Worm (Caenorhabditis elegans): ENCODE data around the gene F53C11.5.

F53C11.5 gene

ce11 chrV:13787225-13787898 is at the start of gene F53C11.5, which contains the start of gene F53C11.4:
Gene F53C11.5, plus strand, starts transcription at chrV:13787549.
Gene F53C11.4, minus strand, starts transcription at chrV:13787352.
- no peak for TF ChIP-seq klf-2 (GFP tag; conservative IDR thresholded peaks at IDR 0.05)
- no peak for TF ChIP-seq med-1 (GFP tag; optimal IDR thresholded peaks at IDR 0.05; ENCODE audit: insufficient read depth)
- TF ChIP-seq T22C8.4 (GFP tag; IDR thresholded peaks at IDR 0.05) = no peak
- no peak for TF ChIP-seq ztf-29 (GFP tag; IDR thresholded peaks at IDR 0.05)
- TF ChIP-seq cog-1 (tag; optimal IDR thresholded peaks at IDR 0.05) = no peak
- no peak for TF ChIP-seq ztf-23 (GFP tag; IDR thresholded peaks at IDR 0.05)
- no peak for TF ChIP-seq tab-1 (GFP tag; IDR thresholded peaks at IDR 0.05)
- no peak for TF ChIP-seq flt-1 (GFP tag; IDR thresholded peaks at IDR 0.05)
- TF ChIP-seq ref-1 (GFP tag; conservative IDR thresholded peaks at IDR 0.05) = no peak

- TF ChIP-seq ztf-29 (GFP tag; IDR thresholded peaks at IDR 0.05) (no peak), med-1 (GFP tag; optimal IDR thresholded peaks at IDR 0.05; ENCODE audit: insufficient read depth) (no peak), klf-2 (GFP tag; conservative IDR thresholded peaks at IDR 0.05) (no peak), tab-1 (GFP tag; IDR thresholded peaks at IDR 0.05) (no peak)
Measured at ce11 chrV:13738374-13738773, 49.0 kb upstream of the F53C11.5 start, which contains the start of gene irg-5. Gene irg-5, minus strand, starts transcription at chrV:13738474.

- TF ChIP-seq ztf-23 (GFP tag; IDR thresholded peaks at IDR 0.05) (no peak), T22C8.4 (GFP tag; IDR thresholded peaks at IDR 0.05) (no peak), ref-1 (GFP tag; conservative IDR thresholded peaks at IDR 0.05) (no peak), flt-1 (GFP tag; IDR thresholded peaks at IDR 0.05) (no peak), ztf-29 (GFP tag; IDR thresholded peaks at IDR 0.05) (no peak), med-1 (GFP tag; optimal IDR thresholded peaks at IDR 0.05; ENCODE audit: insufficient read depth) (no peak), tab-1 (GFP tag; IDR thresholded peaks at IDR 0.05) (no peak), klf-2 (GFP tag; conservative IDR thresholded peaks at IDR 0.05) (no peak), cog-1 (tag; optimal IDR thresholded peaks at IDR 0.05) (no peak)
Measured at ce11 chrV:13739901-13740300, 47.4 kb upstream of the F53C11.5 start.

- TF ChIP-seq tab-1 (GFP tag; IDR thresholded peaks at IDR 0.05) = no peak
Measured at ce11 chrV:13744901-13745300, 42.4 kb upstream of the F53C11.5 start, which contains the start of gene F35E12.9. Gene F35E12.9, minus strand, starts transcription at chrV:13745127.

- TF ChIP-seq ztf-23 (GFP tag; IDR thresholded peaks at IDR 0.05) (no peak), med-1 (GFP tag; optimal IDR thresholded peaks at IDR 0.05; ENCODE audit: insufficient read depth) (no peak), flt-1 (GFP tag; IDR thresholded peaks at IDR 0.05) (no peak)
Measured at ce11 chrV:13748658-13749057, 38.7 kb upstream of the F53C11.5 start, which contains the start of gene F35E12.10. Gene F35E12.10, minus strand, starts transcription at chrV:13748758.

ce11 chrV:13751811-13752210 is 35.5 kb upstream of the F53C11.5 start, which contains the start of gene cld-9:
Gene cld-9, minus strand, starts transcription at chrV:13751891.
- TF ChIP-seq cog-1 (tag; optimal IDR thresholded peaks at IDR 0.05) (no peak), ztf-29 (GFP tag; IDR thresholded peaks at IDR 0.05) (no peak), tab-1 (GFP tag; IDR thresholded peaks at IDR 0.05) (no peak), flt-1 (GFP tag; IDR thresholded peaks at IDR 0.05) (no peak), ref-1 (GFP tag; conservative IDR thresholded peaks at IDR 0.05) (no peak), T22C8.4 (GFP tag; IDR thresholded peaks at IDR 0.05) (no peak), med-1 (GFP tag; optimal IDR thresholded peaks at IDR 0.05; ENCODE audit: insufficient read depth) (no peak), ztf-23 (GFP tag; IDR thresholded peaks at IDR 0.05) (no peak), klf-2 (GFP tag; conservative IDR thresholded peaks at IDR 0.05) (no peak)

ce11 chrV:13753481-13753880 is 33.9 kb upstream of the F53C11.5 start, which contains the start of gene F20G2.1:
Gene F20G2.1, minus strand, starts transcription at chrV:13753581.
- no peak for TF ChIP-seq T22C8.4 (GFP tag; IDR thresholded peaks at IDR 0.05)
- TF ChIP-seq flt-1 (GFP tag; IDR thresholded peaks at IDR 0.05) = no peak
- no peak for TF ChIP-seq ztf-29 (GFP tag; IDR thresholded peaks at IDR 0.05)
- TF ChIP-seq tab-1 (GFP tag; IDR thresholded peaks at IDR 0.05) = no peak

ce11 chrV:13756359-13757091 is 30.8 kb upstream of the F53C11.5 start, which contains the start of gene F20G2.2:
Gene F20G2.2, minus strand, starts transcription at chrV:13756409.
- no peak for TF ChIP-seq flt-1 (GFP tag; IDR thresholded peaks at IDR 0.05)
- TF ChIP-seq ztf-23 (GFP tag; IDR thresholded peaks at IDR 0.05) = no peak
- TF ChIP-seq ztf-29 (GFP tag; IDR thresholded peaks at IDR 0.05) = no peak

ce11 chrV:13757349-13757748 is 30.0 kb upstream of the F53C11.5 start:
- TF ChIP-seq tab-1 (GFP tag; IDR thresholded peaks at IDR 0.05) = no peak
- TF ChIP-seq T22C8.4 (GFP tag; IDR thresholded peaks at IDR 0.05) = no peak
- no peak for TF ChIP-seq med-1 (GFP tag; optimal IDR thresholded peaks at IDR 0.05; ENCODE audit: insufficient read depth)
- no peak for TF ChIP-seq ztf-29 (GFP tag; IDR thresholded peaks at IDR 0.05)
- no peak for TF ChIP-seq klf-2 (GFP tag; conservative IDR thresholded peaks at IDR 0.05)
- TF ChIP-seq ztf-23 (GFP tag; IDR thresholded peaks at IDR 0.05) = no peak
- no peak for TF ChIP-seq cog-1 (tag; optimal IDR thresholded peaks at IDR 0.05)
- TF ChIP-seq ref-1 (GFP tag; conservative IDR thresholded peaks at IDR 0.05) = no peak
- no peak for TF ChIP-seq flt-1 (GFP tag; IDR thresholded peaks at IDR 0.05)

ce11 chrV:13762426-13763127 is 24.8 kb upstream of the F53C11.5 start, which contains the start of gene F20G2.6:
Gene F20G2.6, plus strand, starts transcription at chrV:13763077.
- no peak for TF ChIP-seq ztf-23 (GFP tag; IDR thresholded peaks at IDR 0.05)
- TF ChIP-seq flt-1 (GFP tag; IDR thresholded peaks at IDR 0.05) = no peak
- TF ChIP-seq klf-2 (GFP tag; conservative IDR thresholded peaks at IDR 0.05) = no peak
- no peak for TF ChIP-seq ref-1 (GFP tag; conservative IDR thresholded peaks at IDR 0.05)
- no peak for TF ChIP-seq ztf-29 (GFP tag; IDR thresholded peaks at IDR 0.05)
- TF ChIP-seq tab-1 (GFP tag; IDR thresholded peaks at IDR 0.05) = no peak
- TF ChIP-seq T22C8.4 (GFP tag; IDR thresholded peaks at IDR 0.05) = no peak
- TF ChIP-seq cog-1 (tag; optimal IDR thresholded peaks at IDR 0.05) = no peak
- no peak for TF ChIP-seq med-1 (GFP tag; optimal IDR thresholded peaks at IDR 0.05; ENCODE audit: insufficient read depth)
